Worm (Caenorhabditis elegans) whole organism, midembryonic: ENCODE results near the gene rpac-19.

ENCODE experiments used
- cog-1 ChIP-seq: sonication (generic microtip); optimal IDR thresholded peaks from 2 replicates; lab custom pipeline; 2016; ENCODE audit warnings: missing genetic modification characterization, missing compliant biosample characterization
- tab-1 ChIP-seq: fragments of 200-800 bp; sonication (Bioruptor generic); IDR thresholded peaks from 2 replicates; pipeline ENCODE4 v1.3.6; 2022; ENCODE audit warnings: missing genetic modification characterization, missing compliant biosample characterization

ce11 chrIII:9582240-9582639 is 47.4 kb downstream of the rpac-19 start, which contains the start of gene C48B4.3:
- TF ChIP-seq cog-1 (tag; lab: Kevin White, UChicago), result no peak
- no peak for TF ChIP-seq tab-1
